Worm (Caenorhabditis elegans) whole organism, late embryonic: Measurements from ENCODE around the gene pygl-1.
"Not testable (repeated sequence)": the region's sequence is repeated elsewhere in the genome, so short reads cannot be mapped to it uniquely, and the experiment has no call there.

ENCODE experiments used
- C08G9.2 ChIP-seq: sonication (generic microtip); optimal IDR thresholded peaks from 2 replicates; lab custom pipeline; 2016; ENCODE audit warnings: mild to moderate bottlenecking, missing genetic modification characterization, moderate library complexity, missing compliant biosample characterization
- C38D4.7 ChIP-seq: fragments of 200-800 bp; sonication (Bioruptor generic); optimal IDR thresholded peaks from 2 replicates; lab custom pipeline; 2018; ENCODE audit warnings: mild to moderate bottlenecking, missing genetic modification characterization, moderate library complexity, missing compliant biosample characterization
- F13H6.1 ChIP-seq: sonication (generic microtip); optimal IDR thresholded peaks from 2 replicates; lab custom pipeline; 2016; ENCODE audit warnings: missing genetic modification characterization, missing compliant biosample characterization
- K02D7.2 ChIP-seq: sonication (generic microtip); optimal IDR thresholded peaks from 2 replicates; lab custom pipeline; 2017; ENCODE audit warnings: mild to moderate bottlenecking, missing genetic modification characterization, missing compliant biosample characterization
- K09A11.1 ChIP-seq: sonication (generic microtip); optimal IDR thresholded peaks from 2 replicates; lab custom pipeline; 2017; ENCODE audit warnings: antibody characterized with exemption, mild to moderate bottlenecking, missing genetic modification characterization, missing compliant biosample characterization; ENCODE audit not compliant: insufficient read depth
- T23F11.4 ChIP-seq: fragments of 200-800 bp; sonication (Bioruptor generic); optimal IDR thresholded peaks from 2 replicates; lab custom pipeline; 2018; ENCODE audit warnings: mild to moderate bottlenecking, missing genetic modification characterization, missing compliant biosample characterization
- ahr-1 ChIP-seq: sonication (generic microtip); optimal IDR thresholded peaks from 2 replicates; lab custom pipeline; 2016; ENCODE audit warnings: missing genetic modification characterization, missing compliant biosample characterization
- ceh-18 ChIP-seq: sonication (generic microtip); optimal IDR thresholded peaks from 2 replicates; lab custom pipeline; 2016; ENCODE audit warnings: missing genetic modification characterization, missing compliant biosample characterization
- ceh-31 ChIP-seq: sonication (generic microtip); optimal IDR thresholded peaks from 2 replicates; lab custom pipeline; 2016; ENCODE audit warnings: missing genetic modification characterization, missing compliant biosample characterization
- ceh-45 ChIP-seq: fragments of 200-800 bp; sonication (Bioruptor generic); IDR thresholded peaks from 2 replicates; pipeline ENCODE4 v1.3.6; 2022; ENCODE audit warnings: missing genetic modification reagents, missing genetic modification characterization, missing compliant biosample characterization
- ceh-48 ChIP-seq: sonication (generic microtip); optimal IDR thresholded peaks from 2 replicates; lab custom pipeline; 2016; ENCODE audit warnings: missing genetic modification characterization, inconsistent platforms, missing compliant biosample characterization
- ceh-9 ChIP-seq: sonication (generic microtip); optimal IDR thresholded peaks from 2 replicates; lab custom pipeline; 2016; ENCODE audit warnings: mild to moderate bottlenecking, missing genetic modification characterization, inconsistent platforms, missing compliant biosample characterization
- dmd-4 ChIP-seq: sonication (generic microtip); optimal IDR thresholded peaks from 2 replicates; lab custom pipeline; 2016; ENCODE audit warnings: borderline replicate concordance, missing genetic modification characterization, missing compliant biosample characterization
- elt-2 ChIP-seq: sonication (generic microtip); optimal IDR thresholded peaks from 2 replicates; lab custom pipeline; 2016; ENCODE audit warnings: missing genetic modification reagents, missing genetic modification characterization, missing compliant biosample characterization
- elt-4 ChIP-seq: sonication (generic microtip); optimal IDR thresholded peaks from 2 replicates; lab custom pipeline; 2016; ENCODE audit warnings: missing genetic modification characterization, missing compliant biosample characterization
- ets-4 ChIP-seq: sonication (generic microtip); optimal IDR thresholded peaks from 2 replicates; lab custom pipeline; 2016; ENCODE audit warnings: missing genetic modification characterization, missing compliant biosample characterization
- eyg-1 ChIP-seq: sonication (generic microtip); optimal IDR thresholded peaks from 2 replicates; lab custom pipeline; 2016; ENCODE audit warnings: missing genotype, missing genetic modification characterization, missing compliant biosample characterization
- fkh-10 ChIP-seq: fragments of 150-350 bp; optimal IDR thresholded peaks from 2 replicates; lab custom pipeline; 2014; ENCODE audit warnings: missing biosample characterization, missing genetic modification reagents, missing genetic modification characterization
- gmeb-2 ChIP-seq: sonication (generic microtip); optimal IDR thresholded peaks from 2 replicates; lab custom pipeline; 2016; ENCODE audit warnings: missing genetic modification characterization, inconsistent platforms, missing compliant biosample characterization
- hlh-13 ChIP-seq: fragments of 200-800 bp; sonication (Bioruptor generic); optimal IDR thresholded peaks from 2 replicates; lab custom pipeline; 2018; ENCODE audit warnings: mild to moderate bottlenecking, missing genetic modification characterization, missing compliant biosample characterization
- hlh-15 ChIP-seq: sonication (generic microtip); optimal IDR thresholded peaks from 2 replicates; lab custom pipeline; 2016; ENCODE audit warnings: missing genetic modification characterization, missing compliant biosample characterization
- hlh-30 ChIP-seq: sonication (generic microtip); optimal IDR thresholded peaks from 2 replicates; lab custom pipeline; 2017; ENCODE audit warnings: antibody characterized with exemption, missing genetic modification characterization, missing compliant biosample characterization; ENCODE audit not compliant: insufficient read depth
- hlh-8 ChIP-seq: sonication (generic microtip); optimal IDR thresholded peaks from 2 replicates; lab custom pipeline; 2016; ENCODE audit warnings: missing genotype, missing genetic modification characterization, missing compliant biosample characterization
- lim-6 ChIP-seq: sonication (generic microtip); optimal IDR thresholded peaks from 2 replicates; lab custom pipeline; 2016; ENCODE audit warnings: missing genetic modification characterization, missing compliant biosample characterization
- lin-11 ChIP-seq: fragments of 200-800 bp; sonication (Bioruptor generic); optimal IDR thresholded peaks from 2 replicates; lab custom pipeline; 2018; ENCODE audit warnings: mild to moderate bottlenecking, missing genetic modification characterization, missing compliant biosample characterization
- mec-3 ChIP-seq: sonication (generic microtip); optimal IDR thresholded peaks from 2 replicates; lab custom pipeline; 2016; ENCODE audit warnings: borderline replicate concordance, missing genetic modification characterization, missing compliant biosample characterization
- nfya-1 ChIP-seq: sonication (generic microtip); optimal IDR thresholded peaks from 2 replicates; lab custom pipeline; 2017; ENCODE audit warnings: missing genetic modification characterization, mild to moderate bottlenecking, missing compliant biosample characterization, antibody characterized with exemption, moderate library complexity
- npax-4 ChIP-seq: sonication (generic microtip); optimal IDR thresholded peaks from 2 replicates; lab custom pipeline; 2016; ENCODE audit warnings: missing genetic modification characterization, missing compliant biosample characterization
- odd-2 ChIP-seq: sonication (generic microtip); optimal IDR thresholded peaks from 2 replicates; lab custom pipeline; 2017; ENCODE audit warnings: antibody characterized with exemption, mild to moderate bottlenecking, missing genetic modification characterization, missing compliant biosample characterization
- pag-3 ChIP-seq: sonication (generic microtip); optimal IDR thresholded peaks from 2 replicates; lab custom pipeline; 2016; ENCODE audit warnings: missing compliant biosample characterization, missing genetic modification characterization, borderline replicate concordance
- pat-9 ChIP-seq: fragments of 200-800 bp; sonication (Bioruptor generic); optimal IDR thresholded peaks from 2 replicates; lab custom pipeline; 2018; ENCODE audit warnings: mild to moderate bottlenecking, missing genetic modification characterization, moderate library complexity, missing compliant biosample characterization
- pros-1 ChIP-seq: fragments of 150-350 bp; optimal IDR thresholded peaks from 2 replicates; lab custom pipeline; 2014; ENCODE audit warnings: missing biosample characterization, missing genetic modification reagents, missing genetic modification characterization
- ref-2 ChIP-seq: sonication (generic microtip); optimal IDR thresholded peaks from 2 replicates; lab custom pipeline; 2016; ENCODE audit warnings: missing genetic modification characterization, missing compliant biosample characterization
- rnt-1 ChIP-seq: sonication (generic microtip); optimal IDR thresholded peaks from 2 replicates; lab custom pipeline; 2016; ENCODE audit warnings: missing genetic modification characterization, missing compliant biosample characterization
- sox-2 ChIP-seq: fragments of 200-800 bp; sonication (Bioruptor generic); IDR thresholded peaks from 2 replicates; pipeline ENCODE4 v1.3.6; 2022; ENCODE audit warnings: missing genetic modification reagents, missing genetic modification characterization, missing compliant biosample characterization
- sox-4 ChIP-seq: sonication (generic microtip); optimal IDR thresholded peaks from 2 replicates; lab custom pipeline; 2017; ENCODE audit warnings: mild to moderate bottlenecking, missing genetic modification characterization, inconsistent platforms, missing compliant biosample characterization
- syd-9 ChIP-seq: sonication (generic microtip); optimal IDR thresholded peaks from 2 replicates; lab custom pipeline; 2016; ENCODE audit warnings: mild to moderate bottlenecking, missing genetic modification characterization, moderate library complexity, missing compliant biosample characterization
- unc-42 ChIP-seq: sonication (generic microtip); optimal IDR thresholded peaks from 2 replicates; lab custom pipeline; 2016; ENCODE audit warnings: missing genotype, missing genetic modification characterization, missing compliant biosample characterization
- unc-55 ChIP-seq: sonication (generic microtip); optimal IDR thresholded peaks from 2 replicates; lab custom pipeline; 2017; ENCODE audit warnings: missing biosample characterization, missing genetic modification reagents, missing genetic modification characterization
- unc-86 ChIP-seq: sonication (generic microtip); optimal IDR thresholded peaks from 2 replicates; lab custom pipeline; 2016; ENCODE audit warnings: missing genetic modification characterization, missing compliant biosample characterization
- ztf-16 ChIP-seq: sonication (generic microtip); optimal IDR thresholded peaks from 2 replicates; lab custom pipeline; 2017; ENCODE audit warnings: missing genetic modification characterization, missing compliant biosample characterization

Gene pygl-1

ce11 chrV:3616844-3617243 is 38.0 kb downstream of the pygl-1 start:
- TF ChIP-seq eyg-1 (tag; lab: Kevin White, UChicago) (no peak), ceh-48 (tag; lab: Kevin White, UChicago) (no peak), pat-9 (tag; lab: Kevin White, UChicago) (no peak), ceh-31 (tag; lab: Kevin White, UChicago) (no peak), gmeb-2 (tag; lab: Kevin White, UChicago) (no peak), lin-11 (no peak), sox-2 (GFP tag; lab: Robert Waterston, UW) (no peak), hlh-8 (tag; lab: Kevin White, UChicago) (no peak), ceh-45 (GFP tag; lab: Robert Waterston, UW) (no peak), npax-4 (tag; lab: Kevin White, UChicago) (no peak), elt-2 (tag; lab: Kevin White, UChicago) (no peak), mec-3 (tag; lab: Kevin White, UChicago) (no peak), ref-2 (tag; lab: Kevin White, UChicago) (no peak), nfya-1 (tag; lab: Kevin White, UChicago) (no peak), unc-42 (no peak), ceh-9 (tag; lab: Kevin White, UChicago) (no peak), ceh-18 (no peak), ets-4 (tag; lab: Kevin White, UChicago) (no peak), pag-3 (tag; lab: Kevin White, UChicago) (no peak)

DNA sequence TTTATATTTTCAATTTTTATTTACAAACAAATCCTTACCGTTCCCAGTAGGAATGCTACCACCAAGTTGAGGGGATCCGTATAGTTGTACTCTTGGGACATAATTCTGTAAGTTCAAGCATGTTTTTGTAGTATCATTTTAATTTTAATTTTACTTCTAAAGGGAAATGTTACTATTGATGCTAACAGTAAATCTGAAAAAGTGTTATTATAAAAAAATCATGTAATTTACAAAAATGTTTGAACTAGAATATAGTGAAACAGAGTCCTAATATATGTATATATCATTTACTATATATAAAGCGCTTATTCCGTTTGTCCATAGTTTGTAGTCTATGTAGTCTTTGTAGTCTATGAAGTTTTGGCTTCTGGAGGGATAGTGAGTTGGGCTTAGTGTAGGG is 41.8 kb downstream of the pygl-1 start, which contains the start of gene srx-93:
Gene srx-93 (minus strand): TSS at position 101 of the 400 bp plus-strand sequence.
- not testable (repeated sequence) for TF ChIP-seq odd-2, elt-4, eyg-1 (tag; lab: Kevin White, UChicago)

- no peak for TF ChIP-seq pag-3 (tag; lab: Kevin White, UChicago)
- TF ChIP-seq hlh-15 (tag; lab: Kevin White, UChicago), result no peak
- TF ChIP-seq npax-4 (tag; lab: Kevin White, UChicago), result no peak
- TF ChIP-seq rnt-1 (tag; lab: Kevin White, UChicago), result no peak
- no peak for TF ChIP-seq fkh-10
- TF ChIP-seq elt-2 (tag; lab: Kevin White, UChicago), result no peak
- TF ChIP-seq F13H6.1 (tag; lab: Kevin White, UChicago), result no peak
- TF ChIP-seq ahr-1, result no peak
- no peak for TF ChIP-seq T23F11.4
- TF ChIP-seq lim-6 (tag; lab: Kevin White, UChicago), result no peak
- no peak for TF ChIP-seq hlh-13
- TF ChIP-seq nfya-1 (tag; lab: Kevin White, UChicago), result no peak
- no peak for TF ChIP-seq hlh-30 (tag; lab: Kevin White, UChicago)
- TF ChIP-seq unc-55, result no peak
- no peak for TF ChIP-seq C08G9.2 (tag; lab: Kevin White, UChicago)
- TF ChIP-seq syd-9 (tag; lab: Kevin White, UChicago), result no peak
- no peak for TF ChIP-seq unc-86 (tag; lab: Kevin White, UChicago)
- TF ChIP-seq sox-4, result no peak
- TF ChIP-seq ztf-16 (tag; lab: Kevin White, UChicago), result no peak
Observed at ce11 chrV:3626944-3627343, 48.1 kb downstream of the pygl-1 start, which contains the start of gene F59B1.4. Gene F59B1.4, minus strand, starts transcription at chrV:3627044.

DNA sequence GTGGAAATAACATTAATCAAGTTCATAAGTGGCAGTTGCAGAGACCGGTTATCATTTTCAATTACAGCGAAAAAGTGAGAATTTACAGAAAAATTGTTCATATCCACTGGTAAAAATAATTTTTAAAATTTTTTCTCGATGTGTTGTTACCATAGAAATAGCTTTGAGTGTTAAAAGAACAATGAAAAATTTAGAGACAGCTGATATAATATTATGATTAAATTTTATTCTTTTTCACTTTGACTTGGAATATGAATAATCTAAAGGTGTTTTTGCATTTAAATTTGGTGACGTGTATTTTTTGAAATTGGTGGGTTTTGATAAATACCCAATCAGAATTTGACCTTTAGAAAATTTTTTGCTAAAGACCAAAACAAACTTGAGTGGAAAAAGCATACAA is 52.8 kb downstream of the pygl-1 start, which contains the start of gene F59B1.6:
Gene F59B1.6 (minus strand): TSS at position 101 of the 400 bp plus-strand sequence.
- TF ChIP-seq ceh-48 (tag; lab: Kevin White, UChicago) (no peak), K02D7.2 (no peak), C38D4.7 (GFP tag; lab: Kevin White, UChicago) (no peak), pros-1 (tag; lab: Kevin White, UChicago) (no peak), K09A11.1 (no peak), hlh-15 (tag; lab: Kevin White, UChicago) (no peak), C08G9.2 (tag; lab: Kevin White, UChicago) (no peak), dmd-4 (tag; lab: Kevin White, UChicago) (no peak)
